Fruit fly (Drosophila melanogaster): ENCODE results near the gene CG31709.

- TF ChIP-seq toe (GFP tag; optimal IDR thresholded peaks at IDR 0.05), result no peak
- no peak for TF ChIP-seq CG7045 (GFP tag; optimal IDR thresholded peaks at IDR 0.05)
These were observed 11.7 kb upstream of the CG31709 start for dm6 chr2L:9591146-9591545.

All from whole organism, adult.